Fruit fly (Drosophila melanogaster): ENCODE results near the gene Ten-m.

DNA sequence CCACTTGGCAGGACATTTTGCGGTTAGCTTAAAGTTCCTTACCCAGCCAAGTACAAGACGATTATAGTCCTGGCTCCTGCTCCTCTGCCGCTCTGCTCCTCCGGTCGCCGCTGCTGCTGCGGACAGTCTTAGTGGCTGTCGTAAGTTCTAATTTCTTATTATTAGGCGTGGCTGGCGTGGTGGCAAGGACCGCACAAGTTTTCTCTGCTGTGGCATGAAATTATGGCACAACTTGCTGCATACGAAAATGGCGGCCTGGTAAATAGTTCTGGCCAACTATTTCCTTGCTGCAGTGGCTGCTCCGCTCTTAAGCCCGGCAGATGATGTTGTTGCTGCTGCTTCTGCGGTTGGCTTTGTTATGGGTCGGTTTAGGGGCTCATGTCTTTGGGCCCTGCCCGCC lies 17.0 kb upstream of the Ten-m start:
- TF ChIP-seq CG9948 (tag; optimal IDR thresholded peaks at IDR 0.05), result no peak
- no peak for TF ChIP-seq CG4496 (GFP tag; IDR thresholded peaks at IDR 0.05)
- no peak for TF ChIP-seq EcR (GFP tag; optimal IDR thresholded peaks at IDR 0.05)
- no peak for TF ChIP-seq gl (tag; optimal IDR thresholded peaks at IDR 0.05)
- no peak for TF ChIP-seq CG15710 (tag; optimal IDR thresholded peaks at IDR 0.05)
- TF ChIP-seq Pif1B (GFP tag; optimal IDR thresholded peaks at IDR 0.05), result no peak
- TF ChIP-seq D1 (tag; optimal IDR thresholded peaks at IDR 0.05), result no peak
- TF ChIP-seq CG10348 (GFP tag; IDR thresholded peaks at IDR 0.05), result no peak
- no peak for TF ChIP-seq rn (GFP tag; IDR thresholded peaks at IDR 0.05)
- no peak for TF ChIP-seq CG13204 (GFP tag; optimal IDR thresholded peaks at IDR 0.05)
- no peak for TF ChIP-seq CG17806 (tag; optimal IDR thresholded peaks at IDR 0.05)
- TF ChIP-seq CG12605 (GFP tag; IDR thresholded peaks at IDR 0.05), result no peak
